Fruit fly (Drosophila melanogaster) whole organism, embryonic: ENCODE measurements around the gene CG6839.
A peak's percentile ranks its signal among the peaks of the same experiment; 100 is the strongest.

Experiments used
- BtbVII ChIP-seq: fragments of 200-800 bp; sonication (Bioruptor generic); optimal IDR thresholded peaks from 3 replicates; lab custom pipeline; 2017; ENCODE audit warnings: missing biosample characterization, mild to moderate bottlenecking, missing genetic modification characterization
- Bteb2 ChIP-seq: fragments of 200-800 bp; sonication (Bioruptor generic); optimal IDR thresholded peaks from 2 replicates; lab custom pipeline; 2016; ENCODE audit warnings: missing biosample characterization, missing genetic modification characterization
- CG10654 ChIP-seq: fragments of 200-800 bp; sonication (Bioruptor generic); optimal IDR thresholded peaks from 2 replicates; lab custom pipeline; 2016; ENCODE audit warnings: missing biosample characterization, missing genetic modification characterization
- CG12236 ChIP-seq: fragments of 200-800 bp; sonication (Bioruptor generic); optimal IDR thresholded peaks from 2 replicates; lab custom pipeline; 2016; ENCODE audit warnings: missing biosample characterization, missing genetic modification characterization
- CG13624 ChIP-seq: fragments of 200-800 bp; sonication (Bioruptor generic); optimal IDR thresholded peaks from 2 replicates; lab custom pipeline; 2016; ENCODE audit warnings: missing biosample characterization, missing genetic modification characterization
- CG16813 ChIP-seq: fragments of 200-800 bp; sonication (Bioruptor generic); IDR thresholded peaks from 3 replicates; pipeline ENCODE4 v1.3.6; 2022; ENCODE audit warnings: missing biosample characterization, missing genetic modification characterization; ENCODE audit not compliant: partially characterized antibody
- CG17612 ChIP-seq: fragments of 200-800 bp; sonication (Bioruptor generic); IDR thresholded peaks from 2 replicates; pipeline ENCODE4 v1.3.6; 2022; ENCODE audit warnings: missing biosample characterization, missing genetic modification characterization
- CG17802 ChIP-seq: fragments of 200-800 bp; sonication (Bioruptor generic); optimal IDR thresholded peaks from 2 replicates; lab custom pipeline; 2018; ENCODE audit warnings: missing biosample characterization, mild to moderate bottlenecking, missing genetic modification characterization, moderate library complexity
- CG17829 ChIP-seq: fragments of 200-800 bp; optimal IDR thresholded peaks from 2 replicates; lab custom pipeline; 2019; ENCODE audit warnings: missing biosample characterization, mild to moderate bottlenecking, missing genetic modification characterization, moderate library complexity
- CG17912 ChIP-seq: fragments of 200-800 bp; sonication (Bioruptor generic); optimal IDR thresholded peaks from 2 replicates; lab custom pipeline; 2018; ENCODE audit warnings: missing biosample characterization, mild to moderate bottlenecking, missing genetic modification characterization
- CG1832 ChIP-seq: fragments of 200-800 bp; sonication (Bioruptor generic); optimal IDR thresholded peaks from 2 replicates; lab custom pipeline; 2017; ENCODE audit warnings: missing biosample characterization, mild to moderate bottlenecking, missing genetic modification characterization, inconsistent platforms
- CG3281 ChIP-seq: fragments of 200-800 bp; sonication (Bioruptor generic); optimal IDR thresholded peaks from 3 replicates; lab custom pipeline; 2017; ENCODE audit warnings: missing biosample characterization, mild to moderate bottlenecking, missing genetic modification characterization
- CG34376 ChIP-seq: fragments of 200-800 bp; sonication (Bioruptor generic); optimal IDR thresholded peaks from 2 replicates; lab custom pipeline; 2018; ENCODE audit warnings: missing biosample characterization, mild to moderate bottlenecking, missing genetic modification characterization
- CG7839 ChIP-seq: fragments of 200-800 bp; sonication (Bioruptor generic); optimal IDR thresholded peaks from 3 replicates; lab custom pipeline; 2018; ENCODE audit warnings: missing biosample characterization, mild to moderate bottlenecking, missing genetic modification characterization, moderate library complexity
- CG7928 ChIP-seq: fragments of 200-800 bp; sonication (Bioruptor generic); optimal IDR thresholded peaks from 2 replicates; lab custom pipeline; 2017; ENCODE audit warnings: missing biosample characterization, mild to moderate bottlenecking, missing genetic modification characterization
- CG8281 ChIP-seq: fragments of 200-800 bp; sonication (Bioruptor generic); optimal IDR thresholded peaks from 2 replicates; lab custom pipeline; 2018; ENCODE audit warnings: missing biosample characterization, mild to moderate bottlenecking, missing genetic modification characterization, moderate library complexity
- CG9437 ChIP-seq: fragments of 200-800 bp; sonication (Bioruptor generic); optimal IDR thresholded peaks from 2 replicates; lab custom pipeline; 2018; ENCODE audit warnings: missing biosample characterization, mild to moderate bottlenecking, missing genetic modification characterization
- CG9817 ChIP-seq: fragments of 200-800 bp; sonication (Bioruptor generic); optimal IDR thresholded peaks from 2 replicates; lab custom pipeline; 2018; ENCODE audit warnings: missing biosample characterization, mild to moderate bottlenecking, missing genetic modification characterization, moderate library complexity
- CG9876 ChIP-seq: fragments of 200-800 bp; sonication (Bioruptor generic); optimal IDR thresholded peaks from 2 replicates; lab custom pipeline; 2016; ENCODE audit warnings: missing biosample characterization, missing genetic modification characterization
- CkIIα-i1 ChIP-seq: fragments of 200-800 bp; sonication (Bioruptor generic); IDR thresholded peaks from 2 replicates; pipeline ENCODE4 v1.3.6; 2022; ENCODE audit warnings: missing biosample characterization, missing genetic modification characterization
- Dll ChIP-seq: fragments of 200-800 bp; sonication (Bioruptor generic); IDR thresholded peaks from 4 replicates; pipeline ENCODE4 v1.3.6; 2022; ENCODE audit warnings: missing biosample characterization, missing genetic modification characterization; ENCODE audit not compliant: partially characterized antibody
- Fer1 ChIP-seq: fragments of 200-800 bp; sonication (Bioruptor generic); optimal IDR thresholded peaks from 2 replicates; lab custom pipeline; 2017; ENCODE audit warnings: missing biosample characterization, mild to moderate bottlenecking, missing genetic modification characterization
- Fer3 ChIP-seq: fragments of 200-800 bp; sonication (Bioruptor generic); optimal IDR thresholded peaks from 2 replicates; lab custom pipeline; 2018; ENCODE audit warnings: missing biosample characterization, mild to moderate bottlenecking, missing genetic modification characterization, moderate library complexity
- GATAe ChIP-seq: fragments of 200-800 bp; sonication (Bioruptor generic); conservative IDR thresholded peaks from 2 replicates; pipeline ENCODE4 v1.3.6; 2022; ENCODE audit warnings: missing biosample characterization, missing genetic modification characterization
- Lim3 ChIP-seq: fragments of 200-800 bp; sonication (Bioruptor generic); IDR thresholded peaks from 2 replicates; pipeline ENCODE4 v1.3.6; 2022; ENCODE audit warnings: missing biosample characterization, missing genetic modification characterization
- Mrtf ChIP-seq: fragments of 200-800 bp; sonication (Bioruptor generic); IDR thresholded peaks from 3 replicates; pipeline ENCODE4 v1.3.6; 2022; ENCODE audit warnings: missing biosample characterization, missing genetic modification characterization
- Myb ChIP-seq: fragments of 200-800 bp; sonication (Bioruptor generic); optimal IDR thresholded peaks from 2 replicates; lab custom pipeline; 2016; ENCODE audit warnings: missing biosample characterization, missing genetic modification characterization
- NfI ChIP-seq: fragments of 200-800 bp; sonication (Bioruptor generic); optimal IDR thresholded peaks from 3 replicates; lab custom pipeline; 2018; ENCODE audit warnings: missing biosample characterization, mild to moderate bottlenecking, missing genetic modification characterization, moderate library complexity
- Pdp1 ChIP-seq, 2 experiments: fragments of 200-800 bp; sonication (Bioruptor generic); optimal IDR thresholded peaks; 3 replicates each; lab custom pipeline; 2016; ENCODE audit warnings: missing biosample characterization in 2 of 2, missing genetic modification characterization in 2 of 2, mild to moderate bottlenecking in 1 of 2, moderate library complexity in 1 of 2
- Taf1 ChIP-seq: fragments of 200-800 bp; sonication (Bioruptor generic); IDR thresholded peaks from 2 replicates; pipeline ENCODE4 v1.3.6; 2022; ENCODE audit warnings: missing biosample characterization, missing genetic modification characterization
- aop ChIP-seq: fragments of 200-800 bp; sonication (Bioruptor generic); IDR thresholded peaks from 2 replicates; pipeline ENCODE4 v1.3.6; 2022; ENCODE audit warnings: missing biosample characterization, missing genetic modification characterization
- bbx ChIP-seq: fragments of 200-800 bp; sonication (Bioruptor generic); IDR thresholded peaks from 2 replicates; pipeline ENCODE4 v1.3.6; 2022; ENCODE audit warnings: missing biosample characterization, missing genetic modification characterization; ENCODE audit not compliant: partially characterized antibody
- cad ChIP-seq: fragments of >200 bp; optimal IDR thresholded peaks from 2 replicates; lab custom pipeline; 2017; ENCODE audit warnings: missing biosample characterization, missing genetic modification characterization
- cg ChIP-seq: fragments of 200-800 bp; sonication (Bioruptor generic); optimal IDR thresholded peaks from 3 replicates; lab custom pipeline; 2019; ENCODE audit warnings: missing biosample characterization, mild to moderate bottlenecking, missing genetic modification characterization, moderate library complexity
- chn ChIP-seq: fragments of 200-800 bp; sonication (Bioruptor generic); optimal IDR thresholded peaks from 2 replicates; lab custom pipeline; 2016; ENCODE audit warnings: missing biosample characterization, missing genetic modification characterization
- ewg ChIP-seq: fragments of 200-800 bp; sonication (Bioruptor generic); optimal IDR thresholded peaks from 3 replicates; lab custom pipeline; 2017; ENCODE audit warnings: mild to moderate bottlenecking, missing biosample characterization, missing genetic modification reagents, missing genetic modification characterization
- fd64A ChIP-seq: fragments of 200-800 bp; sonication (Bioruptor generic); optimal IDR thresholded peaks from 3 replicates; lab custom pipeline; 2018; ENCODE audit warnings: missing biosample characterization, mild to moderate bottlenecking, missing genetic modification characterization
- ftz-f1 ChIP-seq: fragments of 200-800 bp; sonication (Bioruptor generic); optimal IDR thresholded peaks from 2 replicates; lab custom pipeline; 2016; ENCODE audit warnings: missing biosample characterization, missing genetic modification characterization
- gem ChIP-seq: fragments of 200-800 bp; sonication (Bioruptor generic); optimal IDR thresholded peaks from 2 replicates; lab custom pipeline; 2019; ENCODE audit warnings: missing biosample characterization, mild to moderate bottlenecking, missing genetic modification characterization, moderate library complexity
- ham ChIP-seq: fragments of 200-800 bp; sonication (Bioruptor generic); IDR thresholded peaks from 2 replicates; pipeline ENCODE4 v1.3.6; 2022; ENCODE audit warnings: missing biosample characterization, missing genetic modification characterization
- kni ChIP-seq: fragments of 200-800 bp; sonication (Bioruptor generic); optimal IDR thresholded peaks from 3 replicates; lab custom pipeline; 2017; ENCODE audit warnings: mild to moderate bottlenecking, missing biosample characterization, missing genetic modification reagents, missing genetic modification characterization
- nom ChIP-seq: fragments of 200-800 bp; sonication (Bioruptor generic); optimal IDR thresholded peaks from 2 replicates; lab custom pipeline; 2017; ENCODE audit warnings: missing biosample characterization, missing genetic modification characterization, mild to moderate bottlenecking, moderate library complexity, missing genetic modification reagents
- odd ChIP-seq: fragments of 200-800 bp; sonication (Bioruptor generic); optimal IDR thresholded peaks from 2 replicates; lab custom pipeline; 2017; ENCODE audit warnings: missing biosample characterization, mild to moderate bottlenecking, missing genetic modification characterization
- pzg ChIP-seq: fragments of 200-800 bp; sonication (Bioruptor generic); optimal IDR thresholded peaks from 3 replicates; lab custom pipeline; 2018; ENCODE audit warnings: missing biosample characterization, mild to moderate bottlenecking, missing genetic modification characterization, moderate library complexity
- sens ChIP-seq: fragments of 200-800 bp; sonication (Bioruptor generic); peaks from one replicate; lab custom pipeline; 2016; ENCODE audit warnings: missing biosample characterization, missing genetic modification characterization
- sisA ChIP-seq: fragments of 200-800 bp; sonication (Bioruptor generic); IDR thresholded peaks from 2 replicates; pipeline ENCODE4 v1.3.6; 2022; ENCODE audit warnings: missing biosample characterization, missing genetic modification characterization
- so ChIP-seq: fragments of 200-800 bp; sonication (Bioruptor generic); IDR thresholded peaks from 3 replicates; pipeline ENCODE4 v1.3.6; 2022; ENCODE audit warnings: missing biosample characterization, missing genetic modification characterization
- trem ChIP-seq: fragments of 200-800 bp; optimal IDR thresholded peaks from 3 replicates; lab custom pipeline; 2019; ENCODE audit warnings: missing biosample characterization, mild to moderate bottlenecking, missing genetic modification characterization, moderate library complexity
- vnd ChIP-seq: fragments of 200-800 bp; sonication (Bioruptor generic); IDR thresholded peaks from 3 replicates; pipeline ENCODE4 v1.3.6; 2022; ENCODE audit warnings: missing biosample characterization, missing genetic modification characterization; ENCODE audit not compliant: partially characterized antibody

Gene CG6839

dm6 chr3L:18896297-18896863, 21.0 kb upstream of the CG6839 start (continued):
- no peak for TF ChIP-seq vnd (GFP tag; lab: Robert Waterston, UW)
- TF ChIP-seq CG7839 (tag; lab: Kevin White, UChicago), result no peak
- no peak for TF ChIP-seq BtbVII (GFP tag; lab: Kevin White, UChicago)
- no peak for TF ChIP-seq chn
- TF ChIP-seq Bteb2 (GFP tag; lab: Kevin White, UChicago), result no peak
- TF ChIP-seq CG12236 (GFP tag; lab: Kevin White, UChicago), result no peak
- TF ChIP-seq CG1832 (GFP tag; lab: Kevin White, UChicago), result no peak
- TF ChIP-seq so (GFP tag; lab: Robert Waterston, UW), result no peak
- no peak for TF ChIP-seq CG8281 (tag; lab: Kevin White, UChicago)
- no peak for TF ChIP-seq CG9876 (GFP tag; lab: Kevin White, UChicago)
- TF ChIP-seq bbx (GFP tag; lab: Robert Waterston, UW), result peak; percentile 49
- TF ChIP-seq CG9437 (GFP tag; lab: Kevin White, UChicago), result no peak
- no peak for TF ChIP-seq aop
- no peak for TF ChIP-seq CG17912
- TF ChIP-seq sens, result no peak
- TF ChIP-seq gem (tag; lab: Kevin White, UChicago), result no peak
- no peak for TF ChIP-seq pzg (GFP tag; lab: Kevin White, UChicago)
- TF ChIP-seq CG17829 (tag; lab: Kevin White, UChicago), result no peak
- TF ChIP-seq ewg (GFP tag; lab: Kevin White, UChicago), result no peak
- no peak for TF ChIP-seq Fer3 (tag; lab: Kevin White, UChicago)
- no peak for TF ChIP-seq ham (GFP tag; lab: Robert Waterston, UW)
- no peak for TF ChIP-seq sisA (GFP tag; lab: Robert Waterston, UW)
- TF ChIP-seq CG9817 (tag; lab: Kevin White, UChicago), result no peak
- no peak for TF ChIP-seq NfI (GFP tag; lab: Kevin White, UChicago)
- no peak for TF ChIP-seq Dll (GFP tag; lab: Robert Waterston, UW)
- no peak for TF ChIP-seq odd
- no peak for TF ChIP-seq ftz-f1
- no peak for TF ChIP-seq CG34376
- TF ChIP-seq Mrtf (GFP tag; lab: Robert Waterston, UW), result no peak
- no peak for TF ChIP-seq Taf1 (GFP tag; lab: Robert Waterston, UW)
- TF ChIP-seq CkIIα-i1 (GFP tag; lab: Robert Waterston, UW), result no peak
- TF ChIP-seq CG3281 (GFP tag; lab: Kevin White, UChicago), result no peak
- TF ChIP-seq fd64A, result no peak
- no peak for TF ChIP-seq CG16813 (GFP tag; lab: Robert Waterston, UW)
- no peak for TF ChIP-seq Lim3 (GFP tag; lab: Robert Waterston, UW)
- no peak for TF ChIP-seq CG17802 (tag; lab: Kevin White, UChicago)
- TF ChIP-seq CG13624 (GFP tag; lab: Kevin White, UChicago), result no peak
- TF ChIP-seq Fer1 (GFP tag; lab: Kevin White, UChicago), result no peak

dm6 chr3L:18897459-18898085, 19.8 kb upstream of the CG6839 start:
- TF ChIP-seq Pdp1 (GFP tag; optimal IDR thresholded peaks at IDR 0.05; lab: Kevin White, UChicago) (peak in 1 of 2 experiments; percentile 97), cg (GFP tag; lab: Kevin White, UChicago) (peak; percentile 5), nom (GFP tag; lab: Kevin White, UChicago) (peak; percentile 12), CG17612 (GFP tag; lab: Robert Waterston, UW) (0 out of 2 replicates have a peak, but pooled peaks have one; percentile 11), CG10654 (no peak), Myb (no peak), sens (peak; percentile 12), kni (peak; percentile 32), trem (tag; lab: Kevin White, UChicago) (no peak), cad (GFP tag; lab: Kevin White, UChicago) (no peak), CG7928 (GFP tag; lab: Kevin White, UChicago) (no peak), GATAe (GFP tag; lab: Robert Waterston, UW) (peak; percentile 44; the same call in 1 of the 2 replicates)
- TF ChIP-seq, all 482 proteins: peak for 7
